Fruit fly (Drosophila melanogaster): Measurements from ENCODE around the gene koko.

Gene koko

DNA sequence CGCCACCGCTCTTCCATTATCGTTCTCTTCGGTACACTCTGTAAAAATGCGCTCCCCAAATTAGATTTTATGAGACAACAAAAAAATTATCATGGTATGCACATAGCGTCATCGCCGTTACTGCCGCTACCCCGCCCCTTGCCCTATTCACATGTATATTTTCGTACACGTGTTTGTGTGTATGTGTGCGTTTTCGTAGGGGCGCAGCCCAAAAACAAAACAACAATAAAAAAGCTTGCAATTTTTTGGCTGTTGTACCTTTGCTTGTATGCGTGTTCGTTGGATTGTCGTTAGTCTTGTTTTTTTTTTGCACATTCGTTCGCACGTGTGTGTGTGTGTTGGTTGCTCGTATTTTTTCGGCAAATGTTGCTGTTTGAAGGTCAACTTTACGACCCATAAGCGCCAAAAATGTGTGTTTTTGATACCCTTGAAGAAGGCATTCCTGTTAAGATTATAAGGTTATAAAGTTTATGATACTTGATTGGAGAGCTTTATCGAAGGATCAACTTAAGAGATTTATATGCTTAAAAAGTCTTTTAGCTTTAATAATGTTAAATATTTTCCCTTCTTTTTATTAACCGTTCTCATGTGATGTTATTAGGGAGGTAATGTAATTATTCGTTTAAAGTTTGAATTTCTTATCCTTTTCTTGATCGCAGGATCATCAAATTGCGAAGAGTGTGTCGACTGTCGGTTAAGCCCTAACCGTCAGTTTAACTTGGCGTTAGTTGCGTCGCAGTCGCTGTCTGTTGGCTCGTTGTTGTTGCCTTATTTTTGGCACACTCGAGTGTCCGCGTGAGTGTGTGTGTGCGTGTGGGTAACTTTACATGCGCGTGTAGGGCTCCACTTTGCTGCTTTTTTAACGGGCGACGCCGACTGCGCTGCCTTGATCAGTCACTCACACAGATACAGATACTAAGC lies 45.5 kb downstream of the koko start (continued):
- peak; percentile 65 for TF ChIP-seq CG3281 (GFP tag; optimal IDR thresholded peaks at IDR 0.05)
- peak; percentile 67 for TF ChIP-seq Usf (GFP tag; optimal IDR thresholded peaks at IDR 0.05)
- TF ChIP-seq CG9727 (GFP tag; optimal IDR thresholded peaks at IDR 0.05): peak; percentile 57
- no peak for TF ChIP-seq CG7745 (tag; optimal IDR thresholded peaks at IDR 0.05)
- no peak for TF ChIP-seq CG11398 (GFP tag; optimal IDR thresholded peaks at IDR 0.05)
- peak; percentile 15 for TF ChIP-seq Side (GFP tag; optimal IDR thresholded peaks at IDR 0.05)
- TF ChIP-seq CG5953 (GFP tag; IDR thresholded peaks at IDR 0.05): no peak
- peak; percentile 27 for TF ChIP-seq cg (GFP tag; optimal IDR thresholded peaks at IDR 0.05)
- TF ChIP-seq CG6689 (GFP tag; IDR thresholded peaks at IDR 0.05): no peak
- peak; percentile 34 for TF ChIP-seq maf-S (GFP tag; optimal IDR thresholded peaks at IDR 0.05)
- TF ChIP-seq CG11723 (GFP tag; optimal IDR thresholded peaks at IDR 0.05): no peak
- TF ChIP-seq ken (GFP tag; IDR thresholded peaks at IDR 0.05): no peak
- TF ChIP-seq mam (GFP tag; optimal IDR thresholded peaks at IDR 0.05): peak; percentile 71
- peak; percentile 7 for TF ChIP-seq CG12659 (GFP tag; optimal IDR thresholded peaks at IDR 0.05)
- peak; percentile 63 for TF ChIP-seq Hmx (GFP tag; optimal IDR thresholded peaks at IDR 0.05)
- peak; percentile 33; the same call in 1 of the 2 replicates for TF ChIP-seq crol (GFP tag; IDR thresholded peaks at IDR 0.05)
- TF ChIP-seq E2f2 (GFP tag; IDR thresholded peaks at IDR 0.05): no peak
- peak; percentile 42 for TF ChIP-seq Fer3 (tag; optimal IDR thresholded peaks at IDR 0.05)
- TF ChIP-seq Kr (GFP tag; optimal IDR thresholded peaks at IDR 0.05): no peak
- TF ChIP-seq eve (GFP tag; optimal IDR thresholded peaks at IDR 0.05): no peak
- peak; percentile 89 for TF ChIP-seq zfh2 (GFP tag; optimal IDR thresholded peaks at IDR 0.05)
- TF ChIP-seq HHEX (GFP tag; optimal IDR thresholded peaks at IDR 0.05): peak; percentile 12
- TF ChIP-seq Med (GFP tag): peak; percentile 87
- no peak for TF ChIP-seq CG14710 (tag; optimal IDR thresholded peaks at IDR 0.05)
- TF ChIP-seq CG9932 (GFP tag; IDR thresholded peaks at IDR 0.05): peak; percentile 54
- TF ChIP-seq CG17802 (tag; optimal IDR thresholded peaks at IDR 0.05): no peak
- TF ChIP-seq cwo (GFP tag; optimal IDR thresholded peaks at IDR 0.05): peak; percentile 24
- TF ChIP-seq org-1 (GFP tag; optimal IDR thresholded peaks at IDR 0.05): peak; percentile 21
- peak in 1 of 2 experiments; percentile 32 for TF ChIP-seq dpn (GFP tag; optimal IDR thresholded peaks at IDR 0.05)
- TF ChIP-seq schlank (tag; optimal IDR thresholded peaks at IDR 0.05): peak; percentile 8
- no peak for TF ChIP-seq lola (GFP tag; optimal IDR thresholded peaks at IDR 0.05)
- TF ChIP-seq CG42726 (GFP tag; IDR thresholded peaks at IDR 0.05; ENCODE audit: partially characterized antibody): 0 out of 2 replicates have a peak, but pooled peaks have one; percentile 15
- no peak for TF ChIP-seq Asciz (GFP tag; optimal IDR thresholded peaks at IDR 0.05)
- peak; percentile 70 for TF ChIP-seq lilli (GFP tag; optimal IDR thresholded peaks at IDR 0.05)
- TF ChIP-seq Myb (GFP tag; optimal IDR thresholded peaks at IDR 0.05): peak; percentile 40
- TF ChIP-seq Drgx (GFP tag; IDR thresholded peaks at IDR 0.05): peak; percentile 60; the same call in 1 of the 2 replicates
- TF ChIP-seq chn (GFP tag; optimal IDR thresholded peaks at IDR 0.05): no peak
- TF ChIP-seq CG7786 (GFP tag; optimal IDR thresholded peaks at IDR 0.05): peak; percentile 77
- peak; percentile 15 for TF ChIP-seq PHDP (tag; optimal IDR thresholded peaks at IDR 0.05)
- TF ChIP-seq gem (tag; optimal IDR thresholded peaks at IDR 0.05): peak; percentile 52
- TF ChIP-seq CG18619 (GFP tag; optimal IDR thresholded peaks at IDR 0.05): peak; percentile 16
- peak; percentile 59 for TF ChIP-seq CG12155 (GFP tag; optimal IDR thresholded peaks at IDR 0.05)
- TF ChIP-seq CG15011 (GFP tag; optimal IDR thresholded peaks at IDR 0.05): peak; percentile 7
- peak; percentile 26; the same call in 1 of the 2 replicates for TF ChIP-seq CG8765 (GFP tag; IDR thresholded peaks at IDR 0.05)
- TF ChIP-seq CG8944 (GFP tag; optimal IDR thresholded peaks at IDR 0.05): no peak
- TF ChIP-seq vfl (GFP tag; optimal IDR thresholded peaks at IDR 0.05): peak; percentile 20
- peak; percentile 7 for TF ChIP-seq CG7556 (GFP tag; optimal IDR thresholded peaks at IDR 0.05)
- TF ChIP-seq CG3726 (GFP tag; IDR thresholded peaks at IDR 0.05): no peak
